Fruit fly (Drosophila melanogaster) whole organism, wandering third instar larva: Measurements from ENCODE around the gene CG16956.

ENCODE experiments used
- Abd-B ChIP-seq: fragments of >200 bp; optimal IDR thresholded peaks from 2 replicates; lab custom pipeline; 2017; ENCODE audit warnings: missing biosample characterization, missing genetic modification characterization
- CG32264 ChIP-seq: fragments of 200-800 bp; sonication (Bioruptor generic); optimal IDR thresholded peaks from 2 replicates; lab custom pipeline; 2016; ENCODE audit warnings: missing biosample characterization, missing genetic modification characterization
- CG9705 ChIP-seq: fragments of 200-800 bp; sonication (Bioruptor generic); optimal IDR thresholded peaks from 2 replicates; lab custom pipeline; 2018; ENCODE audit warnings: missing biosample characterization, mild to moderate bottlenecking, missing genetic modification characterization
- CrebA ChIP-seq: fragments of 200-800 bp; sonication (Bioruptor generic); optimal IDR thresholded peaks from 2 replicates; lab custom pipeline; 2016; ENCODE audit warnings: missing biosample characterization, mild to moderate bottlenecking, missing genetic modification characterization, borderline replicate concordance
- Dfd ChIP-seq: fragments of >200 bp; optimal IDR thresholded peaks from 2 replicates; lab custom pipeline; 2017; ENCODE audit warnings: missing biosample characterization, missing genetic modification characterization
- Dif ChIP-seq: fragments of 200-275, 200-300 bp; sonication (Bioruptor generic); optimal IDR thresholded peaks from 2 replicates; lab custom pipeline; 2018; ENCODE audit warnings: missing biosample characterization, missing genetic modification characterization; ENCODE audit not compliant: partially characterized antibody
- GATAd ChIP-seq: sonication (Bioruptor generic); optimal IDR thresholded peaks from 2 replicates; lab custom pipeline; 2016; ENCODE audit warnings: missing biosample characterization, missing genetic modification characterization
- HLH106 ChIP-seq: fragments of 200-800 bp; optimal IDR thresholded peaks from 3 replicates; lab custom pipeline; 2019; ENCODE audit warnings: missing biosample characterization, mild to moderate bottlenecking, missing genetic modification characterization, moderate library complexity
- Hnf4 ChIP-seq: fragments of 200-800 bp; sonication (Bioruptor generic); optimal IDR thresholded peaks from 2 replicates; lab custom pipeline; 2016; ENCODE audit warnings: missing biosample characterization, mild to moderate bottlenecking, missing genetic modification characterization
- Hr78 ChIP-seq: fragments of >200 bp; optimal IDR thresholded peaks from 2 replicates; lab custom pipeline; 2017; ENCODE audit warnings: missing biosample characterization, missing genetic modification characterization
- Hr83 ChIP-seq: fragments of 200-300 bp; sonication (Bioruptor generic); optimal IDR thresholded peaks from 2 replicates; lab custom pipeline; 2016; ENCODE audit warnings: missing biosample characterization, mild to moderate bottlenecking, missing genetic modification characterization, moderate library complexity; ENCODE audit not compliant: poor library complexity, severe bottlenecking
- Jra ChIP-seq: sonication (Bioruptor generic); optimal IDR thresholded peaks from 2 replicates; lab custom pipeline; 2016; ENCODE audit warnings: missing biosample characterization, missing genetic modification characterization
- Mio ChIP-seq: sonication (Bioruptor generic); optimal IDR thresholded peaks from 2 replicates; lab custom pipeline; 2016; ENCODE audit warnings: missing biosample characterization, missing genetic modification characterization
- Myc ChIP-seq: fragments of >200 bp; optimal IDR thresholded peaks from 2 replicates; lab custom pipeline; 2017
- N ChIP-seq: fragments of >200 bp; optimal IDR thresholded peaks from 2 replicates; lab custom pipeline; 2018; ENCODE audit warnings: missing biosample characterization, missing external identifiers, missing genetic modification characterization
- OdsH ChIP-seq: fragments of 200-800 bp; sonication (Bioruptor generic); optimal IDR thresholded peaks from 2 replicates; lab custom pipeline; 2016; ENCODE audit warnings: missing biosample characterization, mild to moderate bottlenecking, missing genetic modification characterization
- Rel ChIP-seq, 2 experiments: fragments of 200-800 bp; sonication (Bioruptor generic) in 1 of 2; optimal IDR thresholded peaks; 2 replicates in 1 of 2; 3 replicates in 1 of 2; lab custom pipeline; 2016 to 2019; ENCODE audit warnings: mild to moderate bottlenecking in 2 of 2, missing biosample characterization in 2 of 2, missing genetic modification characterization in 2 of 2, moderate library complexity in 1 of 2
- Sp1 ChIP-seq: fragments of 200-800 bp; sonication (Bioruptor generic); optimal IDR thresholded peaks from 3 replicates; lab custom pipeline; 2019; ENCODE audit warnings: missing biosample characterization, mild to moderate bottlenecking, missing genetic modification characterization, moderate library complexity
- Vsx2 ChIP-seq: fragments of 200-300, 225-300 bp; sonication (Bioruptor generic); optimal IDR thresholded peaks from 2 replicates; lab custom pipeline; 2018; ENCODE audit warnings: missing biosample characterization, missing genetic modification characterization; ENCODE audit not compliant: partially characterized antibody
- br ChIP-seq: fragments of 200-800 bp; sonication (Bioruptor generic); optimal IDR thresholded peaks from 2 replicates; lab custom pipeline; 2016; ENCODE audit warnings: missing biosample characterization, missing genetic modification characterization
- brk ChIP-seq: fragments of 200-800 bp; sonication (Bioruptor generic); optimal IDR thresholded peaks from 2 replicates; lab custom pipeline; 2016; ENCODE audit warnings: missing biosample characterization, mild to moderate bottlenecking, missing genetic modification characterization
- dl ChIP-seq, 2 experiments: fragments of 175-275, 200-275 bp in 1 of 2; fragments of 200-275 bp in 1 of 2; sonication (Bioruptor generic); optimal IDR thresholded peaks; lab custom pipeline; 2018; ENCODE audit warnings: mild to moderate bottlenecking in 2 of 2, missing biosample characterization in 2 of 2, missing genetic modification characterization in 2 of 2, moderate library complexity in 2 of 2; ENCODE audit not compliant: partially characterized antibody in 2 of 2, insufficient read depth in 1 of 2
- dmrt93B ChIP-seq: fragments of 200-800 bp; sonication (Bioruptor generic); optimal IDR thresholded peaks from 2 replicates; lab custom pipeline; 2018; ENCODE audit warnings: missing biosample characterization, mild to moderate bottlenecking, missing genetic modification characterization
- dsf ChIP-seq: sonication (Bioruptor generic); optimal IDR thresholded peaks from 2 replicates; lab custom pipeline; 2016; ENCODE audit warnings: missing biosample characterization, missing genetic modification characterization, borderline replicate concordance
- ey ChIP-seq: fragments of 200-800 bp; sonication (Bioruptor generic); optimal IDR thresholded peaks from 2 replicates; lab custom pipeline; 2016; ENCODE audit warnings: missing biosample characterization, missing genetic modification characterization
- foxo ChIP-seq, 2 experiments: fragments of 200-800 bp; sonication (Bioruptor generic); optimal IDR thresholded peaks; 2 replicates in 1 of 2; 3 replicates in 1 of 2; lab custom pipeline; 2016 to 2017; ENCODE audit warnings: missing biosample characterization in 2 of 2, missing genetic modification characterization in 2 of 2
- fru ChIP-seq: fragments of 200-800 bp; sonication (Bioruptor generic); optimal IDR thresholded peaks from 3 replicates; lab custom pipeline; 2016; ENCODE audit warnings: missing biosample characterization, mild to moderate bottlenecking, missing genetic modification characterization
- h ChIP-seq: fragments of 200-800 bp; sonication (Bioruptor generic); optimal IDR thresholded peaks from 3 replicates; lab custom pipeline; 2016; ENCODE audit warnings: missing biosample characterization, mild to moderate bottlenecking, missing genetic modification characterization
- jim ChIP-seq: fragments of 175-275, 200-325 bp; sonication (Bioruptor generic); optimal IDR thresholded peaks from 2 replicates; lab custom pipeline; 2016; ENCODE audit warnings: missing biosample characterization, mild to moderate bottlenecking, missing genetic modification characterization
- lola ChIP-seq: fragments of >200 bp; optimal IDR thresholded peaks from 2 replicates; lab custom pipeline; 2017; ENCODE audit warnings: missing biosample characterization, missing genetic modification characterization
- pan ChIP-seq: fragments of >200 bp; optimal IDR thresholded peaks from 2 replicates; lab custom pipeline; 2017
- psq ChIP-seq: fragments of 200-800 bp; sonication (Bioruptor generic); optimal IDR thresholded peaks from 3 replicates; lab custom pipeline; 2017; ENCODE audit warnings: missing biosample characterization, mild to moderate bottlenecking, missing genetic modification characterization, moderate library complexity
- rgr ChIP-seq: fragments of 200-800 bp; sonication (Bioruptor generic); optimal IDR thresholded peaks from 3 replicates; lab custom pipeline; 2016; ENCODE audit warnings: missing biosample characterization, mild to moderate bottlenecking, missing genetic modification characterization
- sage ChIP-seq: fragments of 200-800 bp; sonication (Bioruptor generic); optimal IDR thresholded peaks from 2 replicates; lab custom pipeline; 2016; ENCODE audit warnings: missing biosample characterization, mild to moderate bottlenecking, missing genetic modification characterization
- sv ChIP-seq: fragments of 200-800 bp; sonication (Bioruptor generic); optimal IDR thresholded peaks from 3 replicates; lab custom pipeline; 2016; ENCODE audit warnings: missing biosample characterization, missing genetic modification characterization
- tai ChIP-seq: sonication (Bioruptor generic); optimal IDR thresholded peaks from 2 replicates; lab custom pipeline; 2016; ENCODE audit warnings: missing biosample characterization, missing genetic modification characterization
- usp ChIP-seq: fragments of >200 bp; optimal IDR thresholded peaks from 2 replicates; lab custom pipeline; 2017; ENCODE audit warnings: missing biosample characterization, missing genetic modification characterization
- woc ChIP-seq: sonication (Bioruptor generic); optimal IDR thresholded peaks from 2 replicates; lab custom pipeline; 2016; ENCODE audit warnings: missing biosample characterization, mild to moderate bottlenecking, missing genetic modification characterization

Gene CG16956

dm6 chr2L:13397393-13397792, 17.0 kb downstream of the CG16956 start:
- TF ChIP-seq fru (no peak), foxo (GFP tag; optimal IDR thresholded peaks at IDR 0.05; lab: Kevin White, UChicago) (no peak)

- no peak for TF ChIP-seq pan
- TF ChIP-seq h, result no peak
- TF ChIP-seq Dif (GFP tag; lab: Kevin White, UChicago), result no peak
- no peak for TF ChIP-seq usp
- no peak for TF ChIP-seq fru
- TF ChIP-seq jim (GFP tag; lab: Kevin White, UChicago), result no peak
- TF ChIP-seq Hr78 (GFP tag; lab: Kevin White, UChicago), result no peak
- no peak for TF ChIP-seq OdsH (GFP tag; lab: Kevin White, UChicago)
- TF ChIP-seq N (GFP tag; lab: Kevin White, UChicago), result no peak
- no peak for TF ChIP-seq br (GFP tag; lab: Kevin White, UChicago)
- no peak for TF ChIP-seq sv (GFP tag; lab: Kevin White, UChicago)
- TF ChIP-seq Sp1, result no peak
- TF ChIP-seq CG32264 (GFP tag; lab: Kevin White, UChicago), result no peak
- no peak for TF ChIP-seq CG9705
- TF ChIP-seq Hr83 (GFP tag; lab: Kevin White, UChicago), result no peak
- TF ChIP-seq sage (GFP tag; lab: Kevin White, UChicago), result no peak
- no peak for TF ChIP-seq rgr (GFP tag; lab: Kevin White, UChicago)
- TF ChIP-seq dsf (GFP tag; lab: Kevin White, UChicago), result no peak
Measured at dm6 chr2L:13396084-13396483, 18.3 kb downstream of the CG16956 start, which contains the start of gene CG16957. CG16957 (minus strand) TSS chr2L:13396184.

dm6 chr2L:13394903-13395302, 19.5 kb downstream of the CG16956 start, which contains the start of gene RpL24:
RpL24 (minus strand) TSS chr2L:13395131.
- TF ChIP-seq Myc (lab: Kevin White, UChicago) (peak; percentile 77), Hnf4 (no peak), lola (no peak), Mio (GFP tag; lab: Kevin White, UChicago) (peak; percentile 75), CG9705 (peak; percentile 93), usp (no peak), dl (GFP tag; optimal IDR thresholded peaks at IDR 0.05; lab: Kevin White, UChicago; ENCODE audit: insufficient read depth in 1 of 2, partially characterized antibody in 2 of 2) (no peak), jim (GFP tag; lab: Kevin White, UChicago) (no peak), HLH106 (tag; lab: Kevin White, UChicago) (peak; percentile 76), br (GFP tag; lab: Kevin White, UChicago) (peak; percentile 90), tai (GFP tag; lab: Kevin White, UChicago) (no peak), Jra (GFP tag; lab: Kevin White, UChicago) (no peak), sv (GFP tag; lab: Kevin White, UChicago) (peak; percentile 89), Abd-B (no peak), CrebA (GFP tag; lab: Kevin White, UChicago) (no peak), h (peak; percentile 91), psq (peak; percentile 74), brk (GFP tag; lab: Kevin White, UChicago) (no peak), Dfd (no peak), CG32264 (GFP tag; lab: Kevin White, UChicago) (peak; percentile 63), foxo (GFP tag; optimal IDR thresholded peaks at IDR 0.05; lab: Kevin White, UChicago) (peak; percentile 53 to 82), pan (no peak), ey (GFP tag; lab: Kevin White, UChicago) (peak; percentile 69), Hr83 (GFP tag; lab: Kevin White, UChicago) (peak; percentile 92), OdsH (GFP tag; lab: Kevin White, UChicago) (peak; percentile 87), sage (GFP tag; lab: Kevin White, UChicago) (peak; percentile 87), fru (peak; percentile 83), dsf (GFP tag; lab: Kevin White, UChicago) (peak; percentile 27), Hr78 (GFP tag; lab: Kevin White, UChicago) (no peak), GATAd (GFP tag; lab: Kevin White, UChicago) (no peak), Rel (GFP tag; optimal IDR thresholded peaks at IDR 0.05; lab: Kevin White, UChicago) (peak; percentile 61), Rel (tag; optimal IDR thresholded peaks at IDR 0.05; lab: Kevin White, UChicago) (peak; percentile 69), rgr (GFP tag; lab: Kevin White, UChicago) (peak; percentile 96), N (GFP tag; lab: Kevin White, UChicago) (no peak), Dif (GFP tag; lab: Kevin White, UChicago) (no peak), Sp1 (peak; percentile 91), Vsx2 (GFP tag; lab: Kevin White, UChicago) (no peak), woc (GFP tag; lab: Kevin White, UChicago) (peak; percentile 53), dmrt93B (GFP tag; lab: Kevin White, UChicago) (peak; percentile 87)
